Worm (Caenorhabditis elegans): ENCODE measurements around the gene srh-299.
A peak's percentile ranks its signal among the peaks of the same experiment; 100 is the strongest.
"Not testable (repeated sequence)": the region's sequence is repeated elsewhere in the genome, so short reads cannot be mapped to it uniquely, and the experiment has no call there.

Gene srh-299

DNA sequence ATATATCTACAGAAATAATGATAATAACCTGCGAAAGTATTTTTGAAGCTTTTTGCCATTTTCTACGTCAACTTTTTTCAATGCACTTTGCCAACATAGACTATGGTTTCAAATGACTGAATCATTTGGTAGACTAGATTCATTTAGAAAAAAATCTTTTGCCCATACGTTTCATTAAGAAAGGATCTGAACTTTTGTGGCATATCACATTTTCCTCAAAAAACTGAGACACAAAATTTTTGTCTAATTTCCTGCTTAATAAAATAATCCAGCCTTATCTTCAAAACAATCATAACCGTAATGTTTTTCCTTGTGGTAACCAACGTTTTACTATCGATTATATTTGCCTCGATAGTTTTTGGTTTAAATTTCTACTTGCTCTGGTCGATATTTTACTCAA is 37.0 kb upstream of the srh-299 start, which contains the start of gene srbc-51:
Gene srbc-51 (plus strand): TSS at position 301 of the 400 bp plus-strand sequence.
- TF ChIP-seq vab-7 (GFP tag; IDR thresholded peaks at IDR 0.05) (no peak), aha-1 (tag) (peak; percentile 59)

DNA sequence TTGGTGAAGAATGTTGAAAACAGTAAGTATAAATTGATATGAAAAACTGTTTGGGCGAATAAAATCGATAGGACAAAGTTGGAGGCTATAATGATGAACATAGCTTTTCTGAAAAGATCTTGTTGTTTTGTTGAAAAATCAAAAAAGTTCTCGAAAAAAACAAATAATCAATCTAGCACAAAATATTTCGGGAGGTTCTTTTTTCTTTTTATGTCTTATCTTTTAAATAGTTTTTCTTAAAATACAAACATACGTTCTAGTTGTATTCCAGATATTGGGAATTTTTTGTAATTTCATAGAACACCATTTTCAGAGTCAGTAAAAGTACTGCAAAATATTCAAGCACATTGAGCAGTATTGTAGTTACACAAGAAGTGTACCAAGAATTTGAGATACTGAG is 33.2 kb upstream of the srh-299 start, which contains the start of gene srbc-55:
Gene srbc-55 (minus strand): TSS at position 101 of the 400 bp plus-strand sequence.
- no peak for TF ChIP-seq pha-4 (GFP tag; IDR thresholded peaks at IDR 0.05)
- TF ChIP-seq pha-4 (tag; optimal IDR thresholded peaks at IDR 0.05): no peak
- TF ChIP-seq aha-1 (tag): no peak
- TF ChIP-seq set-16 (GFP tag; IDR thresholded peaks at IDR 0.05): no peak
- no peak for TF ChIP-seq lin-15B (tag; optimal IDR thresholded peaks at IDR 0.05)
- no peak for TF ChIP-seq nhr-10 (tag; optimal IDR thresholded peaks at IDR 0.05)
- no peak for TF ChIP-seq ceh-28 (tag; optimal IDR thresholded peaks at IDR 0.05)

DNA sequence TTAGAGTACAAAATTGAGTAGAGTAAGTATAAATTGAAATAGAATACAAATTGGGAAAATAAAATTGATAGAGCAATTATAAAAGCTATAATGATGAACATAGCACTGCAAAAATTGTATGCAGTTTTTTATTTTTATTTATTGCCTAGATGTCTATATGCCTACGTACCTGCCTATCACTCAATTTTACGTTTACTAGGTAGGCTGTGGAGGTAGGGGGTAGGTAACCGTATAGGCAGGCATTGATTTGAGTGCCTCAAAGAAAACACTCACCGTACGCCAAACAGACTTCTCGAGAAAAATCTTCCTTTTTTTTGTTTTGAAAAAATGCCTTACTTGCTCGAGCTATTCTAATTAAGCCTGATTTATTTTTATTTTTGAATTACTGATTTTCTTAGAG is 31.6 kb upstream of the srh-299 start, which contains the start of gene srbc-56:
Gene srbc-56 (minus strand): TSS at position 101 of the 400 bp plus-strand sequence.
- TF ChIP-seq nhr-10 (tag; optimal IDR thresholded peaks at IDR 0.05): no peak
- no peak for TF ChIP-seq spr-3 (GFP tag; optimal IDR thresholded peaks at IDR 0.05)
- no peak for TF ChIP-seq madf-5 (GFP tag; IDR thresholded peaks at IDR 0.05)
- no peak for TF ChIP-seq mdl-1 (tag; optimal IDR thresholded peaks at IDR 0.05)

DNA sequence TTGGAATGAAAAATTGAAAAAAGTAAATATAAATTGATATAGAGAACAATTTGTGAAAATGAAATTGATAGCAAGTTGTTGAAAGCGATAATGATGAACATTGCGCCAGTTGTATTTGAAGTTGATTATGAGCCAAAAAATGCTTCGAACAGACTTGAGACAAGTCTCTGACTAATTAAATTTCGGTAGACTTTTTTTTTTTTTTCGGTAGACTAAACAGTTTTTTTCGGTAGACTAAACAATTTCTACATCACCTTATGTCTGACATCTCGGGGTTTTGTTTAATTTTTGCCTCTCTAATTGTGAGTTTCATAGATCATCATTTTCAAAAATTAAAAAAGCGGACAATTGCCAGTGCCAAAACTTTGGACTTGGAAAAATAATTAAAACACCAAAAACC is 29.5 kb upstream of the srh-299 start, which contains the start of gene srbc-54:
Gene srbc-54 (minus strand): TSS at position 101 of the 400 bp plus-strand sequence.
- TF ChIP-seq unc-62 (GFP tag; optimal IDR thresholded peaks at IDR 0.05 in 1 of 2): no peak
- TF ChIP-seq unc-62 (tag; optimal IDR thresholded peaks at IDR 0.05): no peak
- no peak for TF ChIP-seq cey-2 (tag; optimal IDR thresholded peaks at IDR 0.05; ENCODE audit: borderline replicate concordance, insufficient read depth)
- TF ChIP-seq nhr-10 (tag; optimal IDR thresholded peaks at IDR 0.05): no peak
- TF ChIP-seq T20F7.1 (GFP tag; optimal IDR thresholded peaks at IDR 0.05): no peak

DNA sequence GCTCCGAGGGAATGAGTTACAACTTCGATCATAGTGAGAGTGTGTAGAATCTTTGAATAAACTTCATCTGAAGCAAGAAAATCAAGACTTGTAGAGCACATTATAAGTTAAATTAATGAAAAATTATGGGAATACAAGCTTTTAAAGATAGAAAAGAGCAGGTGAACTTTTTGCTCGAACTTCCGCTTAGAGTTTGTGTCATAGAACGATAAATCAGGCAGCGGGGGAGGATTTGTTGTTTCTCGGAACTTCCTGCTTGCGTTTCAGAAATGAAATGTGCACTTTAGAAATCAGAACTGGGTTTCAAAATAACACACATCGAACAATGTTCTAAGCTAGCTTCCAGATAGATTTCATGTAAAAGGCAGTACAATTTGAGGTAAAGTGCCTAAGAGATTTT is 22.0 kb upstream of the srh-299 start, which contains the start of gene srh-149:
Gene srh-149 (minus strand): TSS at position 101 of the 400 bp plus-strand sequence.
- TF ChIP-seq hmg-1.1 (GFP tag; IDR thresholded peaks at IDR 0.05): no peak
- TF ChIP-seq aha-1 (tag): peak; percentile 51
- no peak for TF ChIP-seq pha-4 (GFP tag; IDR thresholded peaks at IDR 0.05)
- no peak for TF ChIP-seq pha-4 (tag; optimal IDR thresholded peaks at IDR 0.05)
- no peak for TF ChIP-seq tra-1 (GFP tag; IDR thresholded peaks at IDR 0.05)
- TF ChIP-seq saeg-2 (GFP tag; IDR thresholded peaks at IDR 0.05): no peak
- no peak for TF ChIP-seq arid-1 (GFP tag; conservative IDR thresholded peaks at IDR 0.05)

DNA sequence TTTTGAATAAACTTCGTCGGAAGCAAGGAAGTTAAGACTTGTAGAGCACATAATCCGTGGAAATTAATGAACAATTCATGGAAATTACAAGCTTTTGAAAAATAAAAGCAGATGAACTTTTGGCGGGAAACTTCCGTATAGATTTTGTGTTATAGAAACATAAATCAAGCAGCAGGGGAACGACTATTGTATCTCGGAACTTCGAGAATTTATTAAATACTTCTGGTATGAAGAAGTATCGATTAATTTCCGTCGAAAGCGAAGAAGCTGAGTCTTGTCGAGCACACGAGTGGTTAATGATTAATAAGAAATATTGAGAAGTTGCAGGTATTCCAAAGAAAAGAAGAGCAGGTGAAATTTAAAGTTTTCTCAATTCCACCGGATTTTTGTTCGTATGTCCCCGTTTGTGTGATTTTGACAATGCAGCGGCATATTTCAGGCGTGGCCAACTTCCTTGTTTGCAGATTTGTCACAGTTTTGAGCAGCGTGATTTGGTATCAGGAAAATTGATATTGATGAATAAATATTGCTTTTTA is 12.8 kb upstream of the srh-299 start, which contains the start of gene srh-147:
Gene srh-147 (minus strand): TSS at position 51 of the 536 bp plus-strand sequence.
- TF ChIP-seq unc-62 (GFP tag; optimal IDR thresholded peaks at IDR 0.05 in 1 of 2): peak in 1 of 2 experiments; percentile 48
- TF ChIP-seq unc-62 (tag; optimal IDR thresholded peaks at IDR 0.05): not testable (repeated sequence)

DNA sequence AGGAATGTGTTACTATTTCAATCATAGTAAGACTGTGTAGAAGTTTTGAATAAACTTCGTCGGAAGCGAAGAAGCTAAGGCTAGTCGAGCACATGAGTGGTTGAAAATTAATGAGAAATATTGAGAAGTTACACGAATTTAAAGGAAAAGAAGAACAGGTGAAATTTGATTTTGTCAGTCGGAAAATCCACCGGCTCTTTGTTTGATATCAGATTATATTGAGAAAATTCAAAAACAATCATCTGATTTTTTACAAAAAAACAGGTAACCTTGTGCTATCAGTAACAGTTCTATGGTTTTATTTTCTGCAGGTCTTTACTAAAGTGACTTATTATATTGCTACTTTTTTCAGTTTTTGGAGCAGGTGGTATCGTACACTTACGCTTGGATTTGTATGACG is 4.8 kb upstream of the srh-299 start, which contains the start of gene srh-148:
Gene srh-148 (minus strand): TSS at position 101 of the 400 bp plus-strand sequence.
- no peak for TF ChIP-seq set-16 (GFP tag; IDR thresholded peaks at IDR 0.05)
- no peak for TF ChIP-seq nhr-77 (tag; optimal IDR thresholded peaks at IDR 0.05)
- no peak for TF ChIP-seq nhr-28 (tag; optimal IDR thresholded peaks at IDR 0.05)
- TF ChIP-seq nhr-25 (tag; optimal IDR thresholded peaks at IDR 0.05; ENCODE audit: borderline replicate concordance, insufficient read depth): no peak
- TF ChIP-seq ceh-82 (tag; optimal IDR thresholded peaks at IDR 0.05): no peak
- no peak for TF ChIP-seq R02D3.7 (tag; optimal IDR thresholded peaks at IDR 0.05)
- TF ChIP-seq lin-13 (GFP tag; optimal IDR thresholded peaks at IDR 0.05): no peak
- no peak for TF ChIP-seq nhr-41 (GFP tag; IDR thresholded peaks at IDR 0.05)
- TF ChIP-seq nhr-76 (tag; optimal IDR thresholded peaks at IDR 0.05): no peak
- no peak for TF ChIP-seq madf-5 (GFP tag; IDR thresholded peaks at IDR 0.05)
- TF ChIP-seq Y5F2A.4 (GFP tag; optimal IDR thresholded peaks at IDR 0.05): no peak
- no peak for TF ChIP-seq zip-2 (tag; optimal IDR thresholded peaks at IDR 0.05)
- TF ChIP-seq zfp-3 (GFP tag; conservative IDR thresholded peaks at IDR 0.05): no peak
- TF ChIP-seq ztf-11 (tag; optimal IDR thresholded peaks at IDR 0.05): no peak
- no peak for TF ChIP-seq php-3 (GFP tag; IDR thresholded peaks at IDR 0.05)
- no peak for TF ChIP-seq Y48G9A.11 (GFP tag; IDR thresholded peaks at IDR 0.05)

Data from whole organism, L4 larva.